Worm (Caenorhabditis elegans): ENCODE results near the gene F18F11.4.

- TF ChIP-seq him-1 (tag; optimal IDR thresholded peaks at IDR 0.05) (no peak), W03F9.2 (tag; optimal IDR thresholded peaks at IDR 0.05) (no peak)
Measured at ce11 chrIV:309526-309925, 21.1 kb upstream of the F18F11.4 start.

Measured in whole organism, L4/young adult.